Fruit fly (Drosophila melanogaster) S2 (cell line): ENCODE results near the gene TTLL6B.

Source experiments
- CG8478 ChIP-seq: fragments of >200 bp; optimal IDR thresholded peaks from 2 replicates; lab custom pipeline; 2018
- CTCF ChIP-seq, 2 experiments: fragments of >200 bp; optimal IDR thresholded peaks; 2 replicates each; lab custom pipeline; 2018

DNA sequence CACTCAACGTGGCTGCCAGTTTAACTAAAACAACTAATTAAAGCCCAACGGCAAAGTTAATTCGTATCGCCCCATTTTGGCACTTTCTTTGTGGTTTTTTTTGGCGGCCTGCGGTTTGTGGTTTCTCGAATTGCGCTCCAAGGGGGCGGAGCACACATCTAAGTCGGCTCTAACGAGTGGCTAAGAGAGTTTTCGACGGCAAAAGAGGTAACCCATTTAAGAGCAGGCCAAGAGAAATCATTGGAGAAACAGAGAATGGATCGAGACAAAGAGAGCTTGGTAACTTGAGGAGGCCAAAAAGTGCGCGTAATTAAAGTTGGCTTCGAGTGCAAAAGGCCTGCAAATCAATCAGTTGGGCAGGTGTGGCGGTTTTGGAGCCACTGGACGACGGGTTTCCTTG lies 27.8 kb downstream of the TTLL6B start:
- TF ChIP-seq CG8478 (lab: Kevin White, UChicago) (no peak), CTCF (optimal IDR thresholded peaks at IDR 0.05; lab: Kevin White, UChicago) (no peak)
